Fruit fly (Drosophila melanogaster): ENCODE data around the gene CG10064.

- TF ChIP-seq psq (optimal IDR thresholded peaks at IDR 0.05) (no peak), ttk (optimal IDR thresholded peaks at IDR 0.05) (no peak), Myc (optimal IDR thresholded peaks at IDR 0.05) (no peak), insv (optimal IDR thresholded peaks at IDR 0.05) (no peak)
Observed at dm6 chr3L:6961992-6962570, 5.6 kb downstream of the CG10064 start.
